Fruit fly (Drosophila melanogaster): Measurements from ENCODE around the gene CG14662.

CG14662 gene

dm6 chr3R:4974514-4975314 is 9.3 kb downstream of the CG14662 start (continued):
- TF ChIP-seq CG7556 (GFP tag; optimal IDR thresholded peaks at IDR 0.05), result peak; percentile 38
- TF ChIP-seq ken (GFP tag; IDR thresholded peaks at IDR 0.05), result 0 out of 3 replicates have a peak, but pooled peaks have one; percentile 42
- no peak for TF ChIP-seq gfzf (GFP tag; optimal IDR thresholded peaks at IDR 0.05)
- TF ChIP-seq br (optimal IDR thresholded peaks at IDR 0.05), result no peak
- peak; percentile 76; the same call in 1 of the 3 replicates for TF ChIP-seq CG2199 (GFP tag; IDR thresholded peaks at IDR 0.05)
- no peak for TF ChIP-seq Asciz (GFP tag; optimal IDR thresholded peaks at IDR 0.05)
- TF ChIP-seq HmgZ (tag; optimal IDR thresholded peaks at IDR 0.05), result no peak
- no peak for TF ChIP-seq sqz (GFP tag; optimal IDR thresholded peaks at IDR 0.05)
- TF ChIP-seq run (tag; optimal IDR thresholded peaks at IDR 0.05), result no peak
- TF ChIP-seq NC2α (GFP tag; optimal IDR thresholded peaks at IDR 0.05), result no peak
- TF ChIP-seq Fer1 (GFP tag; optimal IDR thresholded peaks at IDR 0.05), result no peak
- TF ChIP-seq Ets97D (GFP tag; optimal IDR thresholded peaks at IDR 0.05), result no peak
- TF ChIP-seq en (GFP tag; optimal IDR thresholded peaks at IDR 0.05), result no peak
- TF ChIP-seq chif (GFP tag; optimal IDR thresholded peaks at IDR 0.05), result peak in 1 of 2 experiments; percentile 11
- no peak for TF ChIP-seq insv (GFP tag; optimal IDR thresholded peaks at IDR 0.05)
- no peak for TF ChIP-seq Ptx1 (GFP tag; IDR thresholded peaks at IDR 0.05)
- TF ChIP-seq CG2712 (tag; optimal IDR thresholded peaks at IDR 0.05), result no peak
- TF ChIP-seq CG12391 (tag; optimal IDR thresholded peaks at IDR 0.05), result no peak
- no peak for TF ChIP-seq Sox100B (GFP tag; optimal IDR thresholded peaks at IDR 0.05)
- no peak for TF ChIP-seq Oli (tag; optimal IDR thresholded peaks at IDR 0.05)
- TF ChIP-seq usp (GFP tag; optimal IDR thresholded peaks at IDR 0.05), result no peak
- no peak for TF ChIP-seq vfl (GFP tag; optimal IDR thresholded peaks at IDR 0.05)
- no peak for TF ChIP-seq H2.0 (GFP tag; IDR thresholded peaks at IDR 0.05)
- TF ChIP-seq CG32532 (GFP tag; IDR thresholded peaks at IDR 0.05), result no peak
- TF ChIP-seq CG15514 (GFP tag; optimal IDR thresholded peaks at IDR 0.05), result no peak
- no peak for TF ChIP-seq CG14710 (tag; optimal IDR thresholded peaks at IDR 0.05)
- no peak for TF ChIP-seq CG18599 (GFP tag; optimal IDR thresholded peaks at IDR 0.05)
- no peak for TF ChIP-seq gem (tag; optimal IDR thresholded peaks at IDR 0.05)
- TF ChIP-seq ssp (GFP tag; IDR thresholded peaks at IDR 0.05), result no peak
- TF ChIP-seq CG8765 (GFP tag; IDR thresholded peaks at IDR 0.05), result 0 out of 2 replicates have a peak, but pooled peaks have one; percentile 44
- no peak for TF ChIP-seq CG10147 (GFP tag; optimal IDR thresholded peaks at IDR 0.05)
- no peak for TF ChIP-seq CrebB (tag; optimal IDR thresholded peaks at IDR 0.05)
- TF ChIP-seq dysf (GFP tag; IDR thresholded peaks at IDR 0.05), result 0 out of 3 replicates have a peak, but pooled peaks have one; percentile 34
- no peak for TF ChIP-seq fd3F (GFP tag; optimal IDR thresholded peaks at IDR 0.05)
- TF ChIP-seq psq (GFP tag; optimal IDR thresholded peaks at IDR 0.05), result no peak
- no peak for TF ChIP-seq p53 (GFP tag; optimal IDR thresholded peaks at IDR 0.05)
- TF ChIP-seq Ssrp (tag; optimal IDR thresholded peaks at IDR 0.05), result no peak
- no peak for TF ChIP-seq Mad (GFP tag; optimal IDR thresholded peaks at IDR 0.05)
- TF ChIP-seq Six4 (GFP tag; optimal IDR thresholded peaks at IDR 0.05), result no peak
- TF ChIP-seq h (optimal IDR thresholded peaks at IDR 0.05), result no peak
- no peak for TF ChIP-seq Sry-δ (GFP tag; optimal IDR thresholded peaks at IDR 0.05)
- TF ChIP-seq Abd-B (GFP tag; optimal IDR thresholded peaks at IDR 0.05), result no peak
- 0 out of 3 replicates have a peak, but pooled peaks have one; percentile 28 for TF ChIP-seq z (GFP tag; IDR thresholded peaks at IDR 0.05)
- no peak for TF ChIP-seq CG17186 (GFP tag; optimal IDR thresholded peaks at IDR 0.05)
- no peak for TF ChIP-seq hb (GFP tag; IDR thresholded peaks at IDR 0.05; ENCODE audit: partially characterized antibody)
- TF ChIP-seq sima (GFP tag; optimal IDR thresholded peaks at IDR 0.05), result no peak
- TF ChIP-seq CG10267 (tag; optimal IDR thresholded peaks at IDR 0.05), result no peak
- no peak for TF ChIP-seq CG5953 (GFP tag; IDR thresholded peaks at IDR 0.05)
- TF ChIP-seq chn (GFP tag; optimal IDR thresholded peaks at IDR 0.05), result no peak
- TF ChIP-seq CG18476 (GFP tag; optimal IDR thresholded peaks at IDR 0.05), result no peak
